Worm (Caenorhabditis elegans): ENCODE results near the gene rgs-6.
A peak's percentile ranks its signal among the peaks of the same experiment; 100 is the strongest.

rgs-6 gene

DNA sequence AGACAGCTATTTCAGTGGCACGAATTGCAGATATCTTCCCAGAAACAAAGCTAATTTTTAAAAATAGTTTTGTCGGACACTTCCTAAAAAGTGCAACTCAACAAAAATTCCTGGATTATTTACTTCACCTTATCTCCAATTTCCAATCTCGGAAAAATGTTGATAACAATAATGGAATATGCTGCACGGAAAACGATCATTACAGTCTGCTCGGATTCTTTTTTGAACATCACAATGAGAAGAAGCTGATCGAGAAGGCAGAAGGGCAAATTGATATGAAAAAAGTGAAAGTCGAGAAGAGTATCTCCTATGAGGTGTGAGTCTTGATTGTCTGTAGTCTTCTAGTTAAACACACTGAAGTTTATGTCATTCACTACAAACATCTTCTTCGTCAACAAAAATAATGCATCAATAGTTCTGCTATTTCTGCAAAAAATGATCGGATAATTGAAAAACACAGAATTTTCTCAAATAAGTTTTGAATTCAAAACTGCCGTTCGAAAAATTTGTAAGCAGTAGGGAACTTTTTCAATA is 17.7 kb downstream of the rgs-6 start:
- no peak for TF ChIP-seq nfya-1 (tag; optimal IDR thresholded peaks at IDR 0.05; ENCODE audit: borderline replicate concordance, insufficient read depth)

- no peak for TF ChIP-seq cebp-1 (GFP tag; IDR thresholded peaks at IDR 0.05)
- TF ChIP-seq cebp-1 (tag; optimal IDR thresholded peaks at IDR 0.05), result peak; percentile 39
- no peak for TF ChIP-seq unc-62 (GFP tag; optimal IDR thresholded peaks at IDR 0.05)
These were observed 18.2 kb downstream of the rgs-6 start for ce11 chrX:5715369-5715768.

ce11 chrX:5714077-5714675 is 19.4 kb downstream of the rgs-6 start, which contains the start of gene cyp-43A1:
TSS of gene cyp-43A1 (plus strand) at chrX:5714522.
- TF ChIP-seq lsl-1 (GFP tag; optimal IDR thresholded peaks at IDR 0.05) (no peak), zfh-2 (GFP tag; conservative IDR thresholded peaks at IDR 0.05) (no peak), nhr-90 (tag; optimal IDR thresholded peaks at IDR 0.05) (no peak), hlh-12 (tag; optimal IDR thresholded peaks at IDR 0.05) (no peak), ztf-22 (GFP tag; optimal IDR thresholded peaks at IDR 0.05) (no peak), ztf-18 (tag; optimal IDR thresholded peaks at IDR 0.05) (no peak), nhr-80 (tag; optimal IDR thresholded peaks at IDR 0.05) (peak; percentile 58), cebp-1 (GFP tag; IDR thresholded peaks at IDR 0.05) (peak; percentile 71), cebp-1 (tag; optimal IDR thresholded peaks at IDR 0.05) (peak; percentile 90), ztf-6 (GFP tag; IDR thresholded peaks at IDR 0.05) (no peak), F57C9.4 (tag; optimal IDR thresholded peaks at IDR 0.05) (no peak), attf-3 (GFP tag; conservative IDR thresholded peaks at IDR 0.05) (no peak)

- TF ChIP-seq attf-5 (GFP tag; optimal IDR thresholded peaks at IDR 0.05) (peak; percentile 68), F37B4.10 (GFP tag; IDR thresholded peaks at IDR 0.05) (no peak), hmg-1.2 (GFP tag; IDR thresholded peaks at IDR 0.05) (peak; percentile 74), T26A5.8 (tag; optimal IDR thresholded peaks at IDR 0.05) (peak; percentile 65), dpl-1 (GFP tag; optimal IDR thresholded peaks at IDR 0.05) (no peak), mcd-1 (GFP tag; IDR thresholded peaks at IDR 0.05) (no peak; the same call in 1 of the 2 replicates), Y53F4B.3 (GFP tag; IDR thresholded peaks at IDR 0.05) (peak; percentile 54; the same call in 1 of the 2 replicates), T07F8.4 (tag; optimal IDR thresholded peaks at IDR 0.05) (peak; percentile 78), dpff-1 (tag; optimal IDR thresholded peaks at IDR 0.05) (no peak), F57A8.1 (GFP tag; optimal IDR thresholded peaks at IDR 0.05) (peak; percentile 91), madf-10 (tag; optimal IDR thresholded peaks at IDR 0.05) (peak; percentile 66), egrh-3 (GFP tag; IDR thresholded peaks at IDR 0.05) (no peak), F23B12.7 (tag; optimal IDR thresholded peaks at IDR 0.05; ENCODE audit: insufficient read depth) (peak; percentile 65), hmg-20 (GFP tag; IDR thresholded peaks at IDR 0.05) (0 out of 2 replicates have a peak, but pooled peaks have one; percentile 34), ccch-3 (GFP tag; optimal IDR thresholded peaks at IDR 0.05) (no peak), nhr-179 (tag; optimal IDR thresholded peaks at IDR 0.05) (no peak), akir-1 (GFP tag; optimal IDR thresholded peaks at IDR 0.05) (no peak), nhr-27 (tag; optimal IDR thresholded peaks at IDR 0.05) (peak; percentile 36), F22D6.2 (tag; optimal IDR thresholded peaks at IDR 0.05) (no peak), hrde-1 (tag; optimal IDR thresholded peaks at IDR 0.05; ENCODE audit: borderline replicate concordance) (peak; percentile 76), F49E8.2 (tag; optimal IDR thresholded peaks at IDR 0.05; ENCODE audit: insufficient read depth) (peak; percentile 15), nfya-1 (tag; optimal IDR thresholded peaks at IDR 0.05; ENCODE audit: borderline replicate concordance, insufficient read depth) (no peak), sptf-2 (GFP tag; optimal IDR thresholded peaks at IDR 0.05) (peak; percentile 93), let-607 (tag; optimal IDR thresholded peaks at IDR 0.05) (peak; percentile 49 to 63), lin-35 (GFP tag; optimal IDR thresholded peaks at IDR 0.05) (peak in 2 of 3 experiments; percentile 8 to 44), unc-130 (GFP tag; optimal IDR thresholded peaks at IDR 0.05) (peak; percentile 73), die-1 (tag; optimal IDR thresholded peaks at IDR 0.05) (peak; percentile 95), nhr-80 (tag; optimal IDR thresholded peaks at IDR 0.05) (peak; percentile 19), lag-1 (GFP tag; IDR thresholded peaks at IDR 0.05) (no peak), C17E4.6 (GFP tag; IDR thresholded peaks at IDR 0.05) (no peak)
These were observed 20.1 kb downstream of the rgs-6 start for ce11 chrX:5713479-5713878.

All from whole organism, young adult.